Fruit fly (Drosophila melanogaster): ENCODE data around the gene Src64B.

- TF ChIP-seq Hr39 (GFP tag; optimal IDR thresholded peaks at IDR 0.05), result no peak
- TF ChIP-seq fd85E (GFP tag; optimal IDR thresholded peaks at IDR 0.05), result no peak
These were observed 438 bp upstream of the Src64B start, which contains the start of gene HDAC1 for dm6 chr3L:4626434-4626833.

Data from whole organism, prepupa.